Worm (Caenorhabditis elegans): ENCODE data around the gene sdz-9.

The sdz-9 gene

ce11 chrII:2756351-2756750, 17.1 kb downstream of the sdz-9 start:
- TF ChIP-seq unc-62 (GFP tag; optimal IDR thresholded peaks at IDR 0.05), result no peak

DNA sequence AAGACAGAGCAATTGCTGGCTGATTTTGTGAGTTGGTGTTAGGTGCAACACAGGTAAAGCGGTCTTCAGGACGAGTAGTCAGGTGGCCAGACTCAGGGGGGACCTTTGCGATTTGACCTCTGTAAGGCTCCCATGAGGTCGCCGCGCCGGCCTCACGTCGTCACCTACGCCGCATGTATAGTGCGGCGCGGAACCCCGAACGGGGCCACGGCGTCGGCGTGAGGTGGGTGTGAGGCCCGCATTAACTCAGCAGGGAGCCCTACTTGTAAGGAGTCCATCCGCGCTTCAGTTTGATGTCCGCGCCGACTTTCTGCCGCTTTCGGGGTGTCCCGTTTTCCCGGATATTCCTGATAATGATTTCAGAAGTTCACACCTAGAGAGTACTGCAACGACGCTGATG, 18.8 kb downstream of the sdz-9 start:
- no peak for TF ChIP-seq unc-62 (GFP tag; optimal IDR thresholded peaks at IDR 0.05)

ce11 chrII:2752999-2753398, 20.4 kb downstream of the sdz-9 start, which contains the start of gene F29A7.3:
F29A7.3 (plus strand) TSS chrII:2753299.
- no peak for TF ChIP-seq unc-62 (GFP tag; optimal IDR thresholded peaks at IDR 0.05)

ce11 chrII:2752536-2752935, 20.9 kb downstream of the sdz-9 start, which contains the start of gene F29A7.6:
F29A7.6 (minus strand) TSS chrII:2752611.
- TF ChIP-seq unc-62 (GFP tag; optimal IDR thresholded peaks at IDR 0.05), result no peak

ce11 chrII:2751278-2751677, 22.2 kb downstream of the sdz-9 start:
- TF ChIP-seq unc-62 (GFP tag; optimal IDR thresholded peaks at IDR 0.05), result no peak

ce11 chrII:2749595-2750048, 23.8 kb downstream of the sdz-9 start, which contains the start of gene F29A7.4:
F29A7.4 (plus strand) TSS chrII:2749998.
- TF ChIP-seq unc-62 (GFP tag; optimal IDR thresholded peaks at IDR 0.05), result no peak

- TF ChIP-seq unc-62 (GFP tag; optimal IDR thresholded peaks at IDR 0.05), result no peak
Measured at ce11 chrII:2747956-2748621, 25.3 kb downstream of the sdz-9 start.

ce11 chrII:2742251-2742650, 31.2 kb downstream of the sdz-9 start, which contains the start of gene T05A8.7:
T05A8.7 (minus strand) TSS chrII:2742351.
- no peak for TF ChIP-seq unc-62 (GFP tag; optimal IDR thresholded peaks at IDR 0.05)

DNA sequence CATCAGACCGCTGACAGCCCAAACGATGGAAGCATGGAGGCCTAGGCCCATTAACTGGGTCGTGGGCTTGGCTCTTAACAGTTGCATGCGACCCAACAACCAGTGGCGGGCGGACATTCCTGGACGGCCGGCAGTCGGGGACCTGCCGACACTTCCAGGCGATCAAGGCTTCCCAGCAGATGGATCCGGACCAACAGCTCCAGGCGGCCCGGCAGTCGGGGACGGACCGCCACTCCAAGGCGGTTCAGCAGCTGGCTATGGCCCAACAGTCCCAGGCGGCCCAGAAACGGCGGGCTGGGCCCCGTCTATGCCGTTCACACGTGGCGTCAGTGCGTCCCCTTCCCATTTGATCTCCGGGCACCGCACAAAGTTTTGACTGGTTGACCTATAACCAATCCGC, 32.0 kb downstream of the sdz-9 start:
- no peak for TF ChIP-seq unc-62 (GFP tag; optimal IDR thresholded peaks at IDR 0.05)

- no peak for TF ChIP-seq unc-62 (GFP tag; optimal IDR thresholded peaks at IDR 0.05)
Measured at ce11 chrII:2739619-2740018, 33.8 kb downstream of the sdz-9 start, which contains the start of gene T05A8.6. T05A8.6 (minus strand) TSS chrII:2739719.

ce11 chrII:2736938-2737337, 36.5 kb downstream of the sdz-9 start:
- no peak for TF ChIP-seq unc-62 (GFP tag; optimal IDR thresholded peaks at IDR 0.05)

ce11 chrII:2736156-2736728, 37.2 kb downstream of the sdz-9 start, which contains the start of gene T05A8.8:
T05A8.8 (plus strand) TSS chrII:2736678.
- TF ChIP-seq unc-62 (GFP tag; optimal IDR thresholded peaks at IDR 0.05), result no peak

DNA sequence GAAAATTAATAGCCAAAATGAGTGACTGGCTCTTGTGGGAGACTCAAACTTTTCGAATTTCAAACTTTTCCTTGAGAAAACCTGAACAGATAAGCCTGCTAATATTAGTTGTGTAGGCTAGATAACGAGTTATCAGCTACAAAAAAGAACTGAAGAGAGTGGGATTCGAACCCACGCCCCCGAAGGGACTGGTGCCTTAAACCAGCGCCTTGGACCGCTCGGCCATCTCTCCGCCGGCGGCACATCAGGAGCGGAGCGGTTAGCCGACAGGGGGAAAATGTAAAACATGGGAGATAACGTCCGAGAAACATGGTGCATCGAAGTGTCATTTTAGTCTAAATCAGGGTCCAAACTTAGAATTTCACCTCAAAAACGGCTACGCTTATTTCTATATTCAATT, 37.8 kb downstream of the sdz-9 start:
- no peak for TF ChIP-seq unc-62 (GFP tag; optimal IDR thresholded peaks at IDR 0.05)

DNA sequence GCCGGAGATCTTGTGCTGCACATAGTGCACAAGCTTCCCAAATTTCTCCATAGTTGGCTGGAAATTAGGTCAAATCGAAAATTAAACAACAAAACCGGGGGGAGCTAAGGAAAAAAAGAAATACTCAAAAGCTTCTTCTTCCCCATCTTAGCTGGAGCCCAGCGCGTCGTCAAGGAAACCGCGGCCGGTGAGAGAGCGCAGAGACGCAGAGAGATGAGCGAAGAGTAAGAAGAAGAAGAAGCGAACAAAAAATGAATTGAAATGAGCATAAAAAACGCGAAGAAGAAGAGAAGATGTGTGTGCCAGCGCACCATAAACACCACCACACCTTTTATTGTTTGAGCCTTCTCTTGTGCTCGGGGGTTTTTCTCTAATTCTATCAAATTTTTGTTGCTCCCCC, 38.2 kb downstream of the sdz-9 start, which contains the start of gene wdr-31:
Gene wdr-31 (minus strand): TSS at position 101 of the 400 bp plus-strand sequence.
- TF ChIP-seq unc-62 (GFP tag; optimal IDR thresholded peaks at IDR 0.05), result no peak

DNA sequence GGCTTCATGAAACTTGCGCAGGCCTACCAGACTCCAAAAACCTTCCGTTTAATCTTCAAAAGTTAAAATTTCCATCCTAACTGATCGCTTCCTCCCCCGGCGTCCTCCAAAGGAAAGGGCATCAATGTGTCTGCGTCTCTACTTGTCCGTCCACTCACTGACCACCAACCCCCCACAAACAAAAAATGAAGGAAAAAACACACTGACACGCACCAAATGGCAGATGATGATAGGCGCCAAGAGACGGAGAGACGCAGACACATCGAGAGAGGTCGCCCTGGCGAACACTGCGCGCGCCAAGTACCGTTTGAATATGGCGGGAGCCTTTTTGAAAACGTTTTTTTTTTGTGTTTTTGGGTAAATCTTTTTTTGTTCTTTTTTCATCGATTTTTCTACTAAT, 38.7 kb downstream of the sdz-9 start:
- no peak for TF ChIP-seq unc-62 (GFP tag; optimal IDR thresholded peaks at IDR 0.05)

DNA sequence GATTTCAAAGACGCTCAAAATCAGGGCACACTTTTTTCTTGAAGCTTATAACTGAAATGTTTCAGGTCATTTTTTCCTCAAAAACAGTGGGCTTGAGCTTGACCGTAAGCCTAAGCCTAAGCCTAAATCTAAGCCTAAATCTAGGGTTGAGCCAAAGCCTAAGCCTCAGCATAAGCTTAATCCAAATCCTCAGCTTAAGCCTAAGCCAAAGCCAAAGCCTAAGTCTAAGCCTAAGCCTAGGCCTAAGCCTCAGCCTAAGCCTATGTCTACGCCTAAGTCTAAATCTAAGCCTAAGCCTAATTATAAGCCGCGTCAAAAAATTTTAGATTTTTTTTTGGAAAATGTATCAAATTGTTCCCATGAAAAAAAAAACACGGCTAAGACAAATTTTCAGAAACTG, 39.2 kb downstream of the sdz-9 start:
- TF ChIP-seq unc-62 (GFP tag; optimal IDR thresholded peaks at IDR 0.05), result no peak

- no peak for TF ChIP-seq unc-62 (GFP tag; optimal IDR thresholded peaks at IDR 0.05)
Measured at ce11 chrII:2730647-2731046, 42.8 kb downstream of the sdz-9 start.
